Worm (Caenorhabditis elegans) whole organism, young adult: Measurements from ENCODE around the gene R05F9.9.

Experiments used
- B0035.1 ChIP-seq: sonication (generic microtip); optimal IDR thresholded peaks from 2 replicates; lab custom pipeline; 2016; ENCODE audit warnings: missing genetic modification characterization, mild to moderate bottlenecking, missing compliant biosample characterization, missing genotype, missing genetic modification reagents
- B0336.3 ChIP-seq: fragments of 200-800 bp; sonication (Bioruptor generic); IDR thresholded peaks from 2 replicates; pipeline ENCODE4 v1.3.6; 2022; ENCODE audit warnings: missing genetic modification characterization, missing compliant biosample characterization
- F10E7.11 ChIP-seq: sonication (generic microtip); optimal IDR thresholded peaks from 2 replicates; lab custom pipeline; 2017; ENCODE audit warnings: mild to moderate bottlenecking, missing genetic modification characterization, moderate library complexity, missing compliant biosample characterization
- F22D6.2 ChIP-seq: sonication (generic microtip); optimal IDR thresholded peaks from 2 replicates; lab custom pipeline; 2016; ENCODE audit warnings: mild to moderate bottlenecking, missing genetic modification characterization, missing compliant biosample characterization
- F57C9.4 ChIP-seq: sonication (generic microtip); optimal IDR thresholded peaks from 2 replicates; lab custom pipeline; 2017; ENCODE audit warnings: mild to moderate bottlenecking, missing genetic modification characterization, missing compliant biosample characterization
- K11D2.4 ChIP-seq: fragments of 200-800 bp; sonication (Bioruptor generic); IDR thresholded peaks from 2 replicates; pipeline ENCODE4 v1.3.6; 2022; ENCODE audit warnings: missing genetic modification reagents, missing genetic modification characterization, missing compliant biosample characterization
- T26A5.8 ChIP-seq: sonication (generic microtip); optimal IDR thresholded peaks from 2 replicates; lab custom pipeline; 2016; ENCODE audit warnings: missing genetic modification characterization, missing compliant biosample characterization
- Y53F4B.3 ChIP-seq: fragments of 200-800 bp; sonication (Bioruptor generic); IDR thresholded peaks from 2 replicates; pipeline ENCODE4 v1.3.6; 2022; ENCODE audit warnings: missing genetic modification reagents, missing genetic modification characterization, missing compliant biosample characterization
- Y53G8AR.9 ChIP-seq: fragments of 200-800 bp; sonication (Bioruptor generic); conservative IDR thresholded peaks from 2 replicates; pipeline ENCODE4 v1.3.6; 2022; ENCODE audit warnings: missing genetic modification reagents, missing genetic modification characterization, missing compliant biosample characterization
- ZK185.1 ChIP-seq: sonication (generic microtip); optimal IDR thresholded peaks from 2 replicates; lab custom pipeline; 2016; ENCODE audit warnings: mild to moderate bottlenecking, missing genetic modification characterization, missing compliant biosample characterization; ENCODE audit not compliant: poor library complexity, severe bottlenecking
- ama-1 ChIP-seq, 3 experiments: fragments of 150-350 bp in 1 of 3; sonication (generic microtip) in 2 of 3; optimal IDR thresholded peaks; 2 replicates each; lab custom pipeline; 2014 to 2018; ENCODE audit warnings: missing biosample characterization in 2 of 3, missing genetic modification characterization in 2 of 3, missing genetic modification reagents in 2 of 3
- aptf-2 ChIP-seq: fragments of 200-800 bp; sonication (Bioruptor generic); conservative IDR thresholded peaks from 2 replicates; pipeline ENCODE4 v1.3.6; 2022; ENCODE audit warnings: missing genetic modification reagents, missing genetic modification characterization, missing compliant biosample characterization
- athp-1 ChIP-seq: sonication (generic microtip); optimal IDR thresholded peaks from 2 replicates; lab custom pipeline; 2017; ENCODE audit warnings: mild to moderate bottlenecking, missing genetic modification characterization, missing compliant biosample characterization
- attf-5 ChIP-seq: fragments of 200-800 bp; sonication (Bioruptor generic); optimal IDR thresholded peaks from 2 replicates; lab custom pipeline; 2018; ENCODE audit warnings: mild to moderate bottlenecking, missing genetic modification characterization, missing compliant biosample characterization
- cebp-2 ChIP-seq: fragments of 200-800 bp; sonication (Bioruptor generic); IDR thresholded peaks from 2 replicates; pipeline ENCODE4 v1.3.6; 2022; ENCODE audit warnings: missing genetic modification characterization, missing compliant biosample characterization
- ceh-100 ChIP-seq: fragments of 200-800 bp; sonication (Bioruptor generic); IDR thresholded peaks from 2 replicates; pipeline ENCODE4 v1.3.6; 2022; ENCODE audit warnings: missing genetic modification reagents, missing genetic modification characterization, missing compliant biosample characterization
- ceh-40 ChIP-seq: fragments of 200-800 bp; sonication (Bioruptor generic); IDR thresholded peaks from 2 replicates; pipeline ENCODE4 v1.3.6; 2022; ENCODE audit warnings: missing genetic modification characterization, missing compliant biosample characterization
- ceh-79 ChIP-seq: sonication (generic microtip); optimal IDR thresholded peaks from 2 replicates; lab custom pipeline; 2017; ENCODE audit warnings: mild to moderate bottlenecking, missing genetic modification characterization, missing compliant biosample characterization
- chd-7 ChIP-seq: sonication (generic microtip); optimal IDR thresholded peaks from 2 replicates; lab custom pipeline; 2016; ENCODE audit warnings: mild to moderate bottlenecking, missing genetic modification characterization, moderate library complexity, missing compliant biosample characterization
- dox-1 ChIP-seq: fragments of 200-800 bp; sonication (Bioruptor generic); IDR thresholded peaks from 2 replicates; pipeline ENCODE4 v1.3.6; 2022; ENCODE audit warnings: missing genetic modification reagents, missing genetic modification characterization, missing compliant biosample characterization
- ekl-4 ChIP-seq: fragments of 200-800 bp; sonication (Bioruptor generic); IDR thresholded peaks from 2 replicates; pipeline ENCODE4 v1.3.6; 2022; ENCODE audit warnings: missing genetic modification reagents, missing genetic modification characterization, missing compliant biosample characterization
- ets-4 ChIP-seq: fragments of 200-800 bp; sonication (Bioruptor generic); optimal IDR thresholded peaks from 2 replicates; lab custom pipeline; 2018; ENCODE audit warnings: mild to moderate bottlenecking, missing genetic modification characterization, missing compliant biosample characterization
- gei-17 ChIP-seq: fragments of 200-800 bp; sonication (Bioruptor generic); optimal IDR thresholded peaks from 2 replicates; lab custom pipeline; 2018; ENCODE audit warnings: mild to moderate bottlenecking, missing genetic modification characterization, missing compliant biosample characterization
- hlh-12 ChIP-seq: sonication (generic microtip); optimal IDR thresholded peaks from 2 replicates; lab custom pipeline; 2016; ENCODE audit warnings: missing genetic modification characterization, missing compliant biosample characterization
- hmg-1.2 ChIP-seq: fragments of 200-800 bp; sonication (Bioruptor generic); IDR thresholded peaks from 2 replicates; pipeline ENCODE4 v1.3.6; 2022; ENCODE audit warnings: missing genetic modification reagents, missing genetic modification characterization, missing compliant biosample characterization
- lin-35 ChIP-seq, 3 experiments: fragments of 150-350 bp in 2 of 3; sonication (generic microtip) in 1 of 3; optimal IDR thresholded peaks; 2 replicates each; lab custom pipeline; 2014 to 2018; ENCODE audit warnings: missing biosample characterization in 3 of 3, missing genetic modification characterization in 3 of 3, missing genetic modification reagents in 3 of 3
- lin-40 ChIP-seq: sonication (generic microtip); optimal IDR thresholded peaks from 2 replicates; lab custom pipeline; 2016; ENCODE audit warnings: missing genetic modification characterization, mild to moderate bottlenecking, missing compliant biosample characterization, missing genotype, missing genetic modification reagents
- lsl-1 ChIP-seq: fragments of 200-800 bp; sonication (Bioruptor generic); optimal IDR thresholded peaks from 2 replicates; lab custom pipeline; 2018; ENCODE audit warnings: mild to moderate bottlenecking, missing genetic modification characterization, moderate library complexity, missing compliant biosample characterization
- madf-10 ChIP-seq: sonication (generic microtip); optimal IDR thresholded peaks from 2 replicates; lab custom pipeline; 2016; ENCODE audit warnings: mild to moderate bottlenecking, missing genetic modification characterization, missing compliant biosample characterization
- madf-3 ChIP-seq: fragments of 200-800 bp; sonication (Bioruptor generic); IDR thresholded peaks from 2 replicates; pipeline ENCODE4 v1.3.6; 2022; ENCODE audit warnings: missing genetic modification reagents, missing genetic modification characterization, missing compliant biosample characterization
- madf-6 ChIP-seq: fragments of 200-800 bp; sonication (Bioruptor generic); IDR thresholded peaks from 2 replicates; pipeline ENCODE4 v1.3.6; 2022; ENCODE audit warnings: missing genetic modification reagents, missing genetic modification characterization, missing compliant biosample characterization
- madf-8 ChIP-seq: fragments of 200-800 bp; sonication (Bioruptor generic); conservative IDR thresholded peaks from 2 replicates; pipeline ENCODE4 v1.3.6; 2022; ENCODE audit warnings: missing genetic modification reagents, missing genetic modification characterization, missing compliant biosample characterization
- mcd-1 ChIP-seq: fragments of 200-800 bp; sonication (Bioruptor generic); IDR thresholded peaks from 2 replicates; pipeline ENCODE4 v1.3.6; 2022; ENCODE audit warnings: missing genetic modification reagents, missing genetic modification characterization, missing compliant biosample characterization
- mel-28 ChIP-seq: sonication (generic microtip); optimal IDR thresholded peaks from 2 replicates; lab custom pipeline; 2016; ENCODE audit warnings: borderline replicate concordance, mild to moderate bottlenecking, missing genetic modification characterization, missing compliant biosample characterization
- mes-4 ChIP-seq: sonication (generic microtip); optimal IDR thresholded peaks from 2 replicates; lab custom pipeline; 2016; ENCODE audit warnings: missing genotype, missing genetic modification characterization, missing compliant biosample characterization
- nfya-2 ChIP-seq: fragments of 200-800 bp; sonication (Bioruptor generic); IDR thresholded peaks from 2 replicates; pipeline ENCODE4 v1.3.6; 2022; ENCODE audit warnings: missing genetic modification reagents, missing genetic modification characterization, missing compliant biosample characterization
- nhr-120 ChIP-seq: fragments of 200-800 bp; sonication (Bioruptor generic); IDR thresholded peaks from 2 replicates; pipeline ENCODE4 v1.3.6; 2022; ENCODE audit warnings: missing genetic modification characterization, missing compliant biosample characterization
- nhr-90 ChIP-seq: sonication (generic microtip); optimal IDR thresholded peaks from 2 replicates; lab custom pipeline; 2016; ENCODE audit warnings: missing genotype, mild to moderate bottlenecking, missing genetic modification characterization, missing compliant biosample characterization
- pbrm-1 ChIP-seq: fragments of 200-800 bp; sonication (Bioruptor generic); IDR thresholded peaks from 2 replicates; pipeline ENCODE4 v1.3.6; 2022; ENCODE audit warnings: missing genetic modification reagents, missing genetic modification characterization, missing compliant biosample characterization
- rcor-1 ChIP-seq: fragments of 200-800 bp; sonication (Bioruptor generic); IDR thresholded peaks from 2 replicates; pipeline ENCODE4 v1.3.6; 2022; ENCODE audit warnings: missing genetic modification reagents, missing genetic modification characterization, missing compliant biosample characterization
- rpc-1 ChIP-seq, 2 experiments: fragments of 150-350 bp in 1 of 2; sonication (generic microtip) in 1 of 2; optimal IDR thresholded peaks; 2 replicates each; lab custom pipeline; 2014 to 2018; ENCODE audit warnings: missing biosample characterization in 1 of 2, missing genetic modification characterization in 1 of 2, missing genetic modification reagents in 1 of 2, missing genotype in 1 of 2
- snpc-1.3 ChIP-seq: sonication (generic microtip); optimal IDR thresholded peaks from 2 replicates; lab custom pipeline; 2017; ENCODE audit warnings: missing genetic modification characterization, mild to moderate bottlenecking, missing compliant biosample characterization, antibody characterized with exemption, moderate library complexity, missing genotype, missing genetic modification reagents; ENCODE audit not compliant: insufficient read depth
- tbx-9 ChIP-seq: sonication (generic microtip); optimal IDR thresholded peaks from 2 replicates; lab custom pipeline; 2016; ENCODE audit warnings: borderline replicate concordance, missing genetic modification characterization, inconsistent platforms, missing compliant biosample characterization
- tlf-1 ChIP-seq: fragments of 200-800 bp; sonication (Bioruptor generic); optimal IDR thresholded peaks from 2 replicates; lab custom pipeline; 2018; ENCODE audit warnings: mild to moderate bottlenecking, missing genetic modification characterization, missing compliant biosample characterization
- xnd-1 ChIP-seq: sonication (generic microtip); optimal IDR thresholded peaks from 2 replicates; lab custom pipeline; 2016; ENCODE audit warnings: missing genotype, missing genetic modification reagents, missing genetic modification characterization, missing compliant biosample characterization
- ztf-3 ChIP-seq: fragments of 200-800 bp; sonication (Bioruptor generic); optimal IDR thresholded peaks from 2 replicates; lab custom pipeline; 2018; ENCODE audit warnings: mild to moderate bottlenecking, missing genetic modification characterization, missing compliant biosample characterization

The R05F9.9 gene

DNA sequence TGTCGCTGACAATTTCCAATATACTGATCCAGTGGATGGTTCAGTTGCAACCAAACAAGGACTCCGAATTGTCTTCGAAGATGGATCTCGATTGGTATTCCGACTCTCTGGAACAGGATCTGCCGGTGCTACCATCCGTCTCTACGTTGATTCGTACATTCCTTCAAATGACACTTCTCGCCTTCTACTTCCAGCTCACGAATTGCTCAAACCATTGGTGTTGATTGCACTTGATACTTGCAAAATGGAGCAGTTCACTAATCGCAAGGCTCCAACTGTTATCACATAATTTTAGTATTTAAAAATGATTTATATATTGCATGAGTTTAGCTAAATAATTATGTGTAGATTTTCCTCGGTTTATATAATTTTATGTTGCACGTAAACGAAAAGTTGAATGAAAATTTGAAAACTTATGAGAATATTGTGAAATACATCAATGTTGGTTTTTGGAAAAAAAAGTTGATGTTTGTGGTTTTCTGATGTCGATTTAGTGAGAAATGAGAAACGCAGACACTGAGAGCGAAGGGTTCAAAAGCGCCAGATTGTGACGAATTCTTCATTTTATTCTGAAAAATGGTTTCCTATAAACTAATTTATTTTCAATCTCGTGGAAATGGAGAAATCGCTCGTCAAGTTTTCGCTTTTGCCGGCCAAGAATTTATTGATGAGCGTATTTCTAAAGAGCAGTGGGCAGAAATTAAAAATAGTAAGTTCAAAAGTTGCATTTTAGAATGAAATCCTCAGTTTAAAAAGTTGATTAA is 10.7 kb downstream of the R05F9.9 start, which contains the start of gene gst-9 (continued):
- TF ChIP-seq ama-1 (optimal IDR thresholded peaks at IDR 0.05; lab: Kevin White, UChicago) = peak; percentile 54
- no peak for TF ChIP-seq ama-1 (GFP tag; optimal IDR thresholded peaks at IDR 0.05; lab: Kevin White, UChicago)
- no peak for TF ChIP-seq mes-4 (tag; lab: Kevin White, UChicago)
- TF ChIP-seq nfya-2 (GFP tag; lab: Robert Waterston, UW) = no peak
- no peak for TF ChIP-seq F22D6.2
- TF ChIP-seq mel-28 (tag; lab: Kevin White, UChicago) = no peak
- TF ChIP-seq Y53F4B.3 (GFP tag; lab: Robert Waterston, UW) = no peak
- no peak for TF ChIP-seq F10E7.11 (tag; lab: Kevin White, UChicago)
- TF ChIP-seq lin-35 (GFP tag; optimal IDR thresholded peaks at IDR 0.05; lab: Kevin White, UChicago) = peak in 1 of 3 experiments; percentile 49
- peak; percentile 83 for TF ChIP-seq Y53G8AR.9
- peak; percentile 55 for TF ChIP-seq ceh-79
- no peak for TF ChIP-seq xnd-1 (tag; lab: Kevin White, UChicago)
- peak; percentile 55; the same call in 1 of the 2 replicates for TF ChIP-seq madf-6 (GFP tag; lab: Robert Waterston, UW)
- TF ChIP-seq ZK185.1 = peak; percentile 0
- no peak for TF ChIP-seq rpc-1 (optimal IDR thresholded peaks at IDR 0.05; lab: Kevin White, UChicago)
- TF ChIP-seq rpc-1 (tag; optimal IDR thresholded peaks at IDR 0.05; lab: Kevin White, UChicago) = no peak
- no peak for TF ChIP-seq tbx-9 (tag; lab: Kevin White, UChicago)
- TF ChIP-seq hmg-1.2 (GFP tag; lab: Robert Waterston, UW) = peak; percentile 36
- TF ChIP-seq ztf-3 (GFP tag; lab: Kevin White, UChicago) = no peak
- TF ChIP-seq madf-10 (tag; lab: Kevin White, UChicago) = peak; percentile 6
- TF ChIP-seq hlh-12 (tag; lab: Kevin White, UChicago) = no peak
- peak; percentile 80 for TF ChIP-seq tlf-1
- TF ChIP-seq dox-1 (GFP tag; lab: Robert Waterston, UW) = peak; percentile 55
- no peak for TF ChIP-seq aptf-2
- TF ChIP-seq chd-7 (tag; lab: Kevin White, UChicago) = peak; percentile 28
- TF ChIP-seq snpc-1.3 (tag; lab: Kevin White, UChicago) = no peak
- 0 out of 2 replicates have a peak, but pooled peaks have one; percentile 13 for TF ChIP-seq ceh-40 (GFP tag; lab: Robert Waterston, UW)
- TF ChIP-seq madf-8 = no peak
- TF ChIP-seq lin-40 (tag; lab: Kevin White, UChicago) = peak; percentile 44
- TF ChIP-seq cebp-2 (GFP tag; lab: Robert Waterston, UW) = 0 out of 2 replicates have a peak, but pooled peaks have one; percentile 5
- no peak for TF ChIP-seq nhr-120 (GFP tag; lab: Robert Waterston, UW)
- TF ChIP-seq B0336.3 (GFP tag; lab: Robert Waterston, UW) = peak; percentile 69
- TF ChIP-seq ets-4 = no peak
- peak; percentile 44 for TF ChIP-seq F57C9.4 (tag; lab: Kevin White, UChicago)
- TF ChIP-seq ceh-100 (GFP tag; lab: Robert Waterston, UW) = no peak
- TF ChIP-seq athp-1 (tag; lab: Kevin White, UChicago) = no peak
- peak; percentile 71; the same call in 1 of the 2 replicates for TF ChIP-seq ekl-4 (GFP tag; lab: Robert Waterston, UW)
- peak; percentile 60 for TF ChIP-seq attf-5 (GFP tag; lab: Kevin White, UChicago)
- TF ChIP-seq mcd-1 = peak; percentile 30; the same call in 1 of the 2 replicates
- peak; percentile 44; the same call in 1 of the 2 replicates for TF ChIP-seq madf-3 (GFP tag; lab: Robert Waterston, UW)
- no peak for TF ChIP-seq T26A5.8 (tag; lab: Kevin White, UChicago)
- peak; percentile 5 for TF ChIP-seq lsl-1
- peak; percentile 68; the same call in 1 of the 2 replicates for TF ChIP-seq K11D2.4 (GFP tag; lab: Robert Waterston, UW)
- TF ChIP-seq rcor-1 (GFP tag; lab: Robert Waterston, UW) = no peak
- TF ChIP-seq gei-17 (GFP tag; lab: Kevin White, UChicago) = peak; percentile 14
- 0 out of 2 replicates have a peak, but pooled peaks have one; percentile 53 for TF ChIP-seq pbrm-1 (GFP tag; lab: Robert Waterston, UW)
- no peak for TF ChIP-seq B0035.1 (tag; lab: Kevin White, UChicago)
- TF ChIP-seq nhr-90 (tag; lab: Kevin White, UChicago) = peak; percentile 36
